Fruit fly (Drosophila melanogaster) whole organism, embryonic: ENCODE data around the gene CG13996.

Experiments
- Adf1 ChIP-seq: fragments of 200-800 bp; sonication (Bioruptor generic); IDR thresholded peaks from 2 replicates; pipeline ENCODE4 v1.3.6; 2022; ENCODE audit warnings: missing biosample characterization, missing genetic modification characterization
- BtbVII ChIP-seq: fragments of 200-800 bp; sonication (Bioruptor generic); optimal IDR thresholded peaks from 3 replicates; lab custom pipeline; 2017; ENCODE audit warnings: missing biosample characterization, mild to moderate bottlenecking, missing genetic modification characterization
- CG12104 ChIP-seq: fragments of 200-800 bp; sonication (Bioruptor generic); optimal IDR thresholded peaks from 3 replicates; lab custom pipeline; 2016; ENCODE audit warnings: missing biosample characterization, missing genetic modification characterization
- CG12155 ChIP-seq: fragments of 200-800 bp; sonication (Bioruptor generic); optimal IDR thresholded peaks from 3 replicates; lab custom pipeline; 2016; ENCODE audit warnings: missing biosample characterization, missing genetic modification characterization
- CG12659 ChIP-seq: fragments of 200-800 bp; sonication (Bioruptor generic); optimal IDR thresholded peaks from 3 replicates; lab custom pipeline; 2017; ENCODE audit warnings: mild to moderate bottlenecking, missing biosample characterization, missing genetic modification reagents, missing genetic modification characterization
- CG13624 ChIP-seq: fragments of 200-800 bp; sonication (Bioruptor generic); optimal IDR thresholded peaks from 2 replicates; lab custom pipeline; 2016; ENCODE audit warnings: missing biosample characterization, missing genetic modification characterization
- CG14014 ChIP-seq: fragments of 200-800 bp; sonication (Bioruptor generic); IDR thresholded peaks from 2 replicates; pipeline ENCODE4 v1.3.6; 2022; ENCODE audit warnings: missing biosample characterization, missing genetic modification characterization
- CG2678 ChIP-seq: fragments of 200-800 bp; sonication (Bioruptor generic); optimal IDR thresholded peaks from 3 replicates; lab custom pipeline; 2019; ENCODE audit warnings: missing biosample characterization, mild to moderate bottlenecking, missing genetic modification characterization, moderate library complexity
- CG2889 ChIP-seq: fragments of 200-800 bp; sonication (Bioruptor generic); IDR thresholded peaks from 3 replicates; pipeline ENCODE4 v1.3.6; 2022; ENCODE audit warnings: missing biosample characterization, missing genetic modification characterization
- CG32532 ChIP-seq: fragments of 200-800 bp; sonication (Bioruptor generic); IDR thresholded peaks from 2 replicates; pipeline ENCODE4 v1.3.6; 2022; ENCODE audit warnings: missing biosample characterization, missing genetic modification characterization
- CG33213 ChIP-seq: fragments of 200-800 bp; sonication (Bioruptor generic); optimal IDR thresholded peaks from 3 replicates; lab custom pipeline; 2016; ENCODE audit warnings: missing biosample characterization, missing genetic modification characterization
- CG3407 ChIP-seq: fragments of 200-800 bp; sonication (Bioruptor generic); optimal IDR thresholded peaks from 2 replicates; lab custom pipeline; 2018; ENCODE audit warnings: missing biosample characterization, mild to moderate bottlenecking, missing genetic modification characterization
- CG34376 ChIP-seq: fragments of 200-800 bp; sonication (Bioruptor generic); optimal IDR thresholded peaks from 2 replicates; lab custom pipeline; 2018; ENCODE audit warnings: missing biosample characterization, mild to moderate bottlenecking, missing genetic modification characterization
- CG3838 ChIP-seq: fragments of 200-800 bp; sonication (Bioruptor generic); optimal IDR thresholded peaks from 3 replicates; lab custom pipeline; 2016; ENCODE audit warnings: missing biosample characterization, missing genetic modification characterization
- CG6272 ChIP-seq: fragments of 200-800 bp; sonication (Bioruptor generic); IDR thresholded peaks from 2 replicates; pipeline ENCODE4 v1.3.6; 2022; ENCODE audit warnings: missing biosample characterization, missing genetic modification characterization
- CG6683 ChIP-seq: fragments of 200-800 bp; sonication (Bioruptor generic); optimal IDR thresholded peaks from 2 replicates; lab custom pipeline; 2017; ENCODE audit warnings: missing biosample characterization, mild to moderate bottlenecking, missing genetic modification characterization, missing genetic modification reagents
- CG8281 ChIP-seq: fragments of 200-800 bp; sonication (Bioruptor generic); optimal IDR thresholded peaks from 2 replicates; lab custom pipeline; 2018; ENCODE audit warnings: missing biosample characterization, mild to moderate bottlenecking, missing genetic modification characterization, moderate library complexity
- CG8359 ChIP-seq: fragments of 200-800 bp; sonication (Bioruptor generic); optimal IDR thresholded peaks from 2 replicates; lab custom pipeline; 2017; ENCODE audit warnings: missing biosample characterization, mild to moderate bottlenecking, missing genetic modification characterization, borderline replicate concordance
- CG8944 ChIP-seq: fragments of 200-800 bp; sonication (Bioruptor generic); optimal IDR thresholded peaks from 3 replicates; lab custom pipeline; 2016; ENCODE audit warnings: missing biosample characterization, missing genetic modification characterization
- CG9609 ChIP-seq: fragments of 200-800 bp; sonication (Bioruptor generic); optimal IDR thresholded peaks from 3 replicates; lab custom pipeline; 2016; ENCODE audit warnings: missing biosample characterization, missing genetic modification characterization
- CTCF ChIP-seq: fragments of 200-800 bp; sonication (Bioruptor generic); optimal IDR thresholded peaks from 2 replicates; lab custom pipeline; 2017; ENCODE audit warnings: missing biosample characterization, mild to moderate bottlenecking, missing genetic modification characterization, moderate library complexity
- Dip3 ChIP-seq: fragments of 200-800 bp; sonication (Bioruptor generic); optimal IDR thresholded peaks from 3 replicates; lab custom pipeline; 2016; ENCODE audit warnings: missing biosample characterization, missing genetic modification characterization
- Eip74EF ChIP-seq, 2 experiments: fragments of 200-800 bp in 1 of 2; fragments of >200 bp in 1 of 2; sonication (Bioruptor generic) in 1 of 2; optimal IDR thresholded peaks; 2 replicates each; lab custom pipeline; 2017 to 2019; ENCODE audit warnings: missing biosample characterization in 2 of 2, missing genetic modification characterization in 2 of 2, mild to moderate bottlenecking in 1 of 2, moderate library complexity in 1 of 2
- Gsc ChIP-seq: fragments of 200-800 bp; sonication (Bioruptor generic); IDR thresholded peaks from 2 replicates; pipeline ENCODE4 v1.3.6; 2022; ENCODE audit warnings: missing biosample characterization, missing genetic modification characterization
- H15 ChIP-seq: fragments of 200-800 bp; sonication (Bioruptor generic); IDR thresholded peaks from 3 replicates; pipeline ENCODE4 v1.3.6; 2022; ENCODE audit warnings: missing biosample characterization, missing genetic modification characterization
- Hmx ChIP-seq: fragments of 200-800 bp; sonication (Bioruptor generic); optimal IDR thresholded peaks from 2 replicates; lab custom pipeline; 2016; ENCODE audit warnings: missing biosample characterization, missing genetic modification characterization
- Hr78 ChIP-seq, 2 experiments: fragments of 200-800 bp in 1 of 2; fragments of >200 bp in 1 of 2; sonication (Bioruptor generic) in 1 of 2; optimal IDR thresholded peaks; 2 replicates each; lab custom pipeline; 2017 to 2019; ENCODE audit warnings: missing biosample characterization in 2 of 2, missing genetic modification characterization in 2 of 2, mild to moderate bottlenecking in 1 of 2, moderate library complexity in 1 of 2
- Myb ChIP-seq: fragments of 200-800 bp; sonication (Bioruptor generic); optimal IDR thresholded peaks from 2 replicates; lab custom pipeline; 2016; ENCODE audit warnings: missing biosample characterization, missing genetic modification characterization
- Pdp1 ChIP-seq, 2 experiments: fragments of 200-800 bp; sonication (Bioruptor generic); optimal IDR thresholded peaks; 3 replicates each; lab custom pipeline; 2016; ENCODE audit warnings: missing biosample characterization in 2 of 2, missing genetic modification characterization in 2 of 2, mild to moderate bottlenecking in 1 of 2, moderate library complexity in 1 of 2
- Xrp1 ChIP-seq: fragments of 200-800 bp; sonication (Bioruptor generic); IDR thresholded peaks from 2 replicates; pipeline ENCODE4 v1.3.6; 2022; ENCODE audit warnings: missing biosample characterization, missing genetic modification characterization
- ac ChIP-seq: fragments of 200-800 bp; sonication (Bioruptor generic); optimal IDR thresholded peaks from 3 replicates; lab custom pipeline; 2017; ENCODE audit warnings: missing biosample characterization, mild to moderate bottlenecking, missing genetic modification characterization
- amos ChIP-seq: fragments of 200-800 bp; sonication (Bioruptor generic); IDR thresholded peaks from 2 replicates; pipeline ENCODE4 v1.3.6; 2022; ENCODE audit warnings: missing biosample characterization, missing genetic modification characterization; ENCODE audit not compliant: partially characterized antibody
- ash1 ChIP-seq: fragments of 200-800 bp; sonication (Bioruptor generic); optimal IDR thresholded peaks from 2 replicates; lab custom pipeline; 2018; ENCODE audit warnings: missing biosample characterization, mild to moderate bottlenecking, missing genetic modification characterization
- bsh ChIP-seq, 2 experiments: fragments of 200-800 bp; sonication (Bioruptor generic); optimal IDR thresholded peaks; 2 replicates each; lab custom pipeline; 2017 to 2018; ENCODE audit warnings: mild to moderate bottlenecking in 2 of 2, missing biosample characterization in 2 of 2, missing genetic modification characterization in 2 of 2, moderate library complexity in 1 of 2
- cg ChIP-seq: fragments of 200-800 bp; sonication (Bioruptor generic); optimal IDR thresholded peaks from 3 replicates; lab custom pipeline; 2019; ENCODE audit warnings: missing biosample characterization, mild to moderate bottlenecking, missing genetic modification characterization, moderate library complexity
- eve ChIP-seq, 2 experiments: fragments of >200 bp; optimal IDR thresholded peaks; 2 replicates each; lab custom pipeline; 2017; ENCODE audit warnings: missing biosample characterization in 2 of 2, missing genetic modification characterization in 2 of 2
- eyg ChIP-seq: fragments of 200-800 bp; sonication (Bioruptor generic); optimal IDR thresholded peaks from 3 replicates; lab custom pipeline; 2016; ENCODE audit warnings: missing biosample characterization, missing genetic modification characterization
- gt ChIP-seq: fragments of 200-800 bp; sonication (Bioruptor generic); IDR thresholded peaks from 2 replicates; pipeline ENCODE4 v1.3.6; 2022; ENCODE audit warnings: missing biosample characterization, missing genetic modification characterization
- hth ChIP-seq: fragments of >200 bp; optimal IDR thresholded peaks from 2 replicates; lab custom pipeline; 2017; ENCODE audit warnings: inconsistent platforms
- lmd ChIP-seq: fragments of 200-800 bp; sonication (Bioruptor generic); IDR thresholded peaks from 2 replicates; pipeline ENCODE4 v1.3.6; 2022; ENCODE audit warnings: missing biosample characterization, missing genetic modification characterization
- pan ChIP-seq, 4 experiments: fragments of >200 bp in 3 of 4; fragments of 200-800 bp in 1 of 4; sonication (Bioruptor generic) in 1 of 4; optimal IDR thresholded peaks in 3 of 4; IDR thresholded peaks in 1 of 4; 2 replicates each; pipeline versions ENCODE4 v1.3.6 to Lab custom; 2017 to 2022; ENCODE audit warnings: missing biosample characterization in 2 of 4, missing genetic modification characterization in 2 of 4, mixed read lengths in 1 of 4
- pfk ChIP-seq: fragments of 200-800 bp; sonication (Bioruptor generic); optimal IDR thresholded peaks from 2 replicates; lab custom pipeline; 2018; ENCODE audit warnings: missing biosample characterization, mild to moderate bottlenecking, missing genetic modification characterization, moderate library complexity
- repo ChIP-seq: fragments of 200-800 bp; sonication (Bioruptor generic); optimal IDR thresholded peaks from 2 replicates; lab custom pipeline; 2016; ENCODE audit warnings: missing biosample characterization, missing genetic modification characterization
- sqz ChIP-seq: fragments of 200-800 bp; sonication (Bioruptor generic); optimal IDR thresholded peaks from 3 replicates; lab custom pipeline; 2018; ENCODE audit warnings: missing biosample characterization, mild to moderate bottlenecking, missing genetic modification characterization
- tap ChIP-seq: fragments of 200-800 bp; optimal IDR thresholded peaks from 3 replicates; lab custom pipeline; 2019; ENCODE audit warnings: missing biosample characterization, mild to moderate bottlenecking, missing genetic modification characterization, moderate library complexity
- trh ChIP-seq: fragments of 200-800 bp; sonication (Bioruptor generic); optimal IDR thresholded peaks from 2 replicates; lab custom pipeline; 2016; ENCODE audit warnings: missing biosample characterization, missing genetic modification characterization
- tx ChIP-seq: fragments of 200-800 bp; sonication (Bioruptor generic); optimal IDR thresholded peaks from 2 replicates; lab custom pipeline; 2016; ENCODE audit warnings: missing biosample characterization, missing genetic modification characterization
- unpg ChIP-seq: fragments of 200-800 bp; sonication (Bioruptor generic); optimal IDR thresholded peaks from 3 replicates; lab custom pipeline; 2018; ENCODE audit warnings: missing biosample characterization, mild to moderate bottlenecking, missing genetic modification characterization, moderate library complexity
- wor ChIP-seq: fragments of 200-800 bp; sonication (Bioruptor generic); IDR thresholded peaks from 2 replicates; pipeline ENCODE4 v1.3.6; 2022; ENCODE audit warnings: missing biosample characterization, missing genetic modification characterization
- yki ChIP-seq: fragments of >200 bp; optimal IDR thresholded peaks from 3 replicates; lab custom pipeline; 2018
- zen2 ChIP-seq: fragments of 200-800 bp; sonication (Bioruptor generic); IDR thresholded peaks from 3 replicates; pipeline ENCODE4 v1.3.6; 2022; ENCODE audit warnings: missing biosample characterization, missing genetic modification characterization; ENCODE audit not compliant: partially characterized antibody

Gene CG13996

dm6 chr2L:5974122-5974521 is 46.5 kb upstream of the CG13996 start (continued):
- TF ChIP-seq bsh (GFP tag; optimal IDR thresholded peaks at IDR 0.05; lab: Kevin White, UChicago) (peak in 1 of 2 experiments; percentile 55), Hr78 (GFP tag; optimal IDR thresholded peaks at IDR 0.05; lab: Kevin White, UChicago) (peak in 1 of 2 experiments; percentile 50), trh (GFP tag; lab: Kevin White, UChicago) (no peak), eve (GFP tag; optimal IDR thresholded peaks at IDR 0.05; lab: Kevin White, UChicago) (no peak), pan (optimal IDR thresholded peaks at IDR 0.05; lab: Kevin White, UChicago) (no peak), pan (GFP tag; optimal IDR thresholded peaks at IDR 0.05 in 1 of 2, IDR thresholded peaks at IDR 0.05 in 1 of 2) (peak in 1 of 2 experiments; percentile 57), wor (GFP tag; lab: Robert Waterston, UW) (no peak), CG33213 (GFP tag; lab: Kevin White, UChicago) (no peak), cg (no peak), CG12659 (GFP tag; lab: Kevin White, UChicago) (peak; percentile 58), CG14014 (peak; percentile 54; the same call in 1 of the 2 replicates), CG8281 (tag; lab: Kevin White, UChicago) (peak; percentile 52), CG12104 (GFP tag; lab: Kevin White, UChicago) (peak; percentile 33), lmd (GFP tag; lab: Robert Waterston, UW) (no peak), Eip74EF (GFP tag; optimal IDR thresholded peaks at IDR 0.05; lab: Kevin White, UChicago) (peak in 1 of 2 experiments; percentile 27), hth (lab: Kevin White, UChicago) (no peak), gt (GFP tag; lab: Robert Waterston, UW) (no peak), ash1 (GFP tag; lab: Kevin White, UChicago) (peak; percentile 49), CG3407 (GFP tag; lab: Kevin White, UChicago) (peak; percentile 76), sqz (GFP tag; lab: Kevin White, UChicago) (peak; percentile 17), Hmx (GFP tag; lab: Kevin White, UChicago) (no peak), CG32532 (GFP tag; lab: Robert Waterston, UW) (peak; percentile 21; the same call in 1 of the 2 replicates), Xrp1 (GFP tag; lab: Robert Waterston, UW) (peak; percentile 64; the same call in 1 of the 2 replicates), zen2 (no peak), CG34376 (GFP tag; lab: Kevin White, UChicago) (peak; percentile 45), amos (GFP tag; lab: Robert Waterston, UW) (no peak), yki (lab: Kevin White, UChicago) (no peak), CG6683 (GFP tag; lab: Kevin White, UChicago) (peak; percentile 39), tx (GFP tag; lab: Kevin White, UChicago) (no peak), tap (peak; percentile 53), CG9609 (GFP tag; lab: Kevin White, UChicago) (no peak), unpg (GFP tag; lab: Kevin White, UChicago) (peak; percentile 55), CG12155 (no peak), ac (GFP tag; lab: Kevin White, UChicago) (no peak), CG13624 (GFP tag; lab: Kevin White, UChicago) (no peak), H15 (GFP tag; lab: Robert Waterston, UW) (no peak), CG3838 (no peak), CG6272 (GFP tag; lab: Robert Waterston, UW) (no peak), CTCF (GFP tag; lab: Kevin White, UChicago) (no peak), CG8359 (no peak), Gsc (no peak), CG2889 (no peak), repo (GFP tag; lab: Kevin White, UChicago) (no peak), Myb (GFP tag; lab: Kevin White, UChicago) (no peak), CG2678 (tag; lab: Kevin White, UChicago) (peak; percentile 77), Dip3 (GFP tag; lab: Kevin White, UChicago) (peak; percentile 31), CG8944 (no peak), pfk (peak; percentile 59), Pdp1 (GFP tag; optimal IDR thresholded peaks at IDR 0.05; lab: Kevin White, UChicago) (peak in 1 of 2 experiments; percentile 4), Adf1 (GFP tag; lab: Robert Waterston, UW) (0 out of 2 replicates have a peak, but pooled peaks have one; percentile 15), BtbVII (peak; percentile 72), eyg (GFP tag; lab: Kevin White, UChicago) (no peak)
